Fruit fly (Drosophila melanogaster) whole organism, prepupa: ENCODE results near the gene Osi24.

Experiments
- Blimp-1 ChIP-seq: fragments of 200-800 bp; sonication (Bioruptor generic); optimal IDR thresholded peaks from 3 replicates; lab custom pipeline; 2017; ENCODE audit warnings: missing biosample characterization, missing genetic modification characterization, mild to moderate bottlenecking, moderate library complexity, missing genetic modification reagents
- CG10631 ChIP-seq: fragments of 200-800 bp; sonication (Bioruptor generic); optimal IDR thresholded peaks from 2 replicates; lab custom pipeline; 2016; ENCODE audit warnings: missing biosample characterization, missing genetic modification characterization
- CG11902 ChIP-seq: fragments of 200-800 bp; sonication (Bioruptor generic); optimal IDR thresholded peaks from 3 replicates; lab custom pipeline; 2016; ENCODE audit warnings: missing biosample characterization, missing genetic modification characterization
- CG15336 ChIP-seq: fragments of 200-800 bp; sonication (Bioruptor generic); IDR thresholded peaks from 2 replicates; pipeline ENCODE4 v1.3.6; 2022; ENCODE audit warnings: missing biosample characterization, missing genetic modification characterization
- CG3032 ChIP-seq: fragments of 200-800 bp; optimal IDR thresholded peaks from 2 replicates; lab custom pipeline; 2019; ENCODE audit warnings: missing biosample characterization, mild to moderate bottlenecking, missing genetic modification characterization, moderate library complexity
- CG32006 ChIP-seq: fragments of 200-800 bp; sonication (Bioruptor generic); optimal IDR thresholded peaks from 3 replicates; lab custom pipeline; 2017; ENCODE audit warnings: missing biosample characterization, mild to moderate bottlenecking, missing genetic modification characterization
- CG34406 ChIP-seq: fragments of 200-800 bp; sonication (Bioruptor generic); optimal IDR thresholded peaks from 3 replicates; lab custom pipeline; 2016; ENCODE audit warnings: missing biosample characterization, missing genetic modification characterization
- CG3919 ChIP-seq: fragments of 200-800 bp; sonication (Bioruptor generic); optimal IDR thresholded peaks from 3 replicates; lab custom pipeline; 2016; ENCODE audit warnings: missing biosample characterization, missing genetic modification characterization
- CG4318 ChIP-seq: fragments of 200-800 bp; sonication (Bioruptor generic); optimal IDR thresholded peaks from 3 replicates; lab custom pipeline; 2017; ENCODE audit warnings: missing biosample characterization, mild to moderate bottlenecking, missing genetic modification characterization
- CG6163 ChIP-seq: fragments of 200-800 bp; sonication (Bioruptor generic); IDR thresholded peaks from 3 replicates; pipeline ENCODE4 v1.3.6; 2022; ENCODE audit warnings: missing biosample characterization, missing genetic modification characterization
- CG6276 ChIP-seq: fragments of 200-800 bp; sonication (Bioruptor generic); optimal IDR thresholded peaks from 2 replicates; lab custom pipeline; 2017; ENCODE audit warnings: missing biosample characterization, mild to moderate bottlenecking, missing genetic modification characterization
- CG7368 ChIP-seq: fragments of 200-800 bp; sonication (Bioruptor generic); optimal IDR thresholded peaks from 3 replicates; lab custom pipeline; 2016; ENCODE audit warnings: missing biosample characterization, missing genetic modification characterization
- CG8119 ChIP-seq: fragments of 200-800 bp; sonication (Bioruptor generic); IDR thresholded peaks from 3 replicates; pipeline ENCODE4 v1.3.6; 2022; ENCODE audit warnings: missing biosample characterization, missing genetic modification characterization
- CG8319 ChIP-seq: fragments of 200-800 bp; sonication (Bioruptor generic); optimal IDR thresholded peaks from 3 replicates; lab custom pipeline; 2016; ENCODE audit warnings: missing biosample characterization, missing genetic modification characterization
- CG9139 ChIP-seq: fragments of 200-800 bp; sonication (Bioruptor generic); optimal IDR thresholded peaks from 3 replicates; lab custom pipeline; 2017; ENCODE audit warnings: missing biosample characterization, mild to moderate bottlenecking, missing genetic modification characterization
- Eip78C ChIP-seq: fragments of 200-800 bp; sonication (Bioruptor generic); peaks from one replicate; lab custom pipeline; 2016; ENCODE audit warnings: missing biosample characterization, missing genetic modification characterization
- Ets21C ChIP-seq: fragments of 200-800 bp; sonication (Bioruptor generic); optimal IDR thresholded peaks from 3 replicates; lab custom pipeline; 2016; ENCODE audit warnings: missing biosample characterization, missing genetic modification characterization
- Hr39 ChIP-seq: fragments of 200-800 bp; sonication (Bioruptor generic); optimal IDR thresholded peaks from 2 replicates; lab custom pipeline; 2016; ENCODE audit warnings: missing biosample characterization, missing genetic modification characterization
- Met ChIP-seq: fragments of 200-800 bp; sonication (Bioruptor generic); optimal IDR thresholded peaks from 3 replicates; lab custom pipeline; 2016; ENCODE audit warnings: missing biosample characterization, missing genetic modification characterization
- OdsH ChIP-seq: fragments of 200-800 bp; sonication (Bioruptor generic); optimal IDR thresholded peaks from 3 replicates; lab custom pipeline; 2016; ENCODE audit warnings: missing biosample characterization, missing genetic modification characterization
- Smox ChIP-seq: fragments of 200-800 bp; sonication (Bioruptor generic); optimal IDR thresholded peaks from 3 replicates; lab custom pipeline; 2016; ENCODE audit warnings: missing biosample characterization, missing genetic modification characterization
- Sox102F ChIP-seq: fragments of 200-800 bp; sonication (Bioruptor generic); optimal IDR thresholded peaks from 2 replicates; lab custom pipeline; 2016; ENCODE audit warnings: missing biosample characterization, mild to moderate bottlenecking, missing genetic modification characterization
- Sox14 ChIP-seq: fragments of 200-800 bp; sonication (Bioruptor generic); optimal IDR thresholded peaks from 3 replicates; lab custom pipeline; 2016; ENCODE audit warnings: missing biosample characterization, missing genetic modification characterization
- acj6 ChIP-seq: fragments of 200-800 bp; sonication (Bioruptor generic); optimal IDR thresholded peaks from 3 replicates; lab custom pipeline; 2016; ENCODE audit warnings: missing biosample characterization, missing genetic modification characterization
- cyc ChIP-seq: fragments of 200-800 bp; sonication (Bioruptor generic); optimal IDR thresholded peaks from 3 replicates; lab custom pipeline; 2016; ENCODE audit warnings: missing biosample characterization, missing genetic modification characterization
- dac ChIP-seq: fragments of 200-800 bp; sonication (Bioruptor generic); optimal IDR thresholded peaks from 2 replicates; lab custom pipeline; 2017; ENCODE audit warnings: missing biosample characterization, mild to moderate bottlenecking, missing genetic modification characterization
- dsx ChIP-seq: fragments of 200-800 bp; optimal IDR thresholded peaks from 3 replicates; lab custom pipeline; 2019; ENCODE audit warnings: missing biosample characterization, mild to moderate bottlenecking, missing genetic modification characterization, moderate library complexity; ENCODE audit not compliant: poor library complexity, severe bottlenecking
- eg ChIP-seq: fragments of 200-800 bp; sonication (Bioruptor generic); IDR thresholded peaks from 3 replicates; pipeline ENCODE4 v1.3.6; 2022; ENCODE audit warnings: missing biosample characterization, missing genetic modification characterization
- esn ChIP-seq: fragments of 200-800 bp; sonication (Bioruptor generic); optimal IDR thresholded peaks from 2 replicates; lab custom pipeline; 2016; ENCODE audit warnings: missing biosample characterization, mild to moderate bottlenecking, missing genetic modification characterization, moderate library complexity
- fd85E ChIP-seq: fragments of 200-800 bp; sonication (Bioruptor generic); optimal IDR thresholded peaks from 3 replicates; lab custom pipeline; 2016; ENCODE audit warnings: missing biosample characterization, missing genetic modification characterization
- fkh ChIP-seq: fragments of 200-800 bp; sonication (Bioruptor generic); optimal IDR thresholded peaks from 3 replicates; lab custom pipeline; 2017; ENCODE audit warnings: missing biosample characterization, mild to moderate bottlenecking, missing genetic modification characterization, moderate library complexity
- lz ChIP-seq: fragments of 200-800 bp; sonication (Bioruptor generic); optimal IDR thresholded peaks from 3 replicates; lab custom pipeline; 2016; ENCODE audit warnings: missing biosample characterization, missing genetic modification characterization
- net ChIP-seq: fragments of 200-800 bp; sonication (Bioruptor generic); optimal IDR thresholded peaks from 3 replicates; lab custom pipeline; 2016; ENCODE audit warnings: missing biosample characterization, missing genetic modification characterization
- pdm3 ChIP-seq: fragments of 200-800 bp; sonication (Bioruptor generic); optimal IDR thresholded peaks from 3 replicates; lab custom pipeline; 2016; ENCODE audit warnings: missing biosample characterization, missing genetic modification characterization
- salr ChIP-seq, 2 experiments: fragments of 200-800 bp; sonication (Bioruptor generic); optimal IDR thresholded peaks; 3 replicates each; lab custom pipeline; 2016 to 2018; ENCODE audit warnings: missing biosample characterization in 2 of 2, missing genetic modification characterization in 2 of 2, mild to moderate bottlenecking in 1 of 2
- spab ChIP-seq: fragments of 200-800 bp; sonication (Bioruptor generic); optimal IDR thresholded peaks from 2 replicates; lab custom pipeline; 2017; ENCODE audit warnings: missing biosample characterization, mild to moderate bottlenecking, missing genetic modification characterization, missing genetic modification reagents
- ss ChIP-seq, 2 experiments: fragments of 200-800 bp; sonication (Bioruptor generic); optimal IDR thresholded peaks; 2 replicates in 1 of 2; 3 replicates in 1 of 2; lab custom pipeline; 2017 to 2018; ENCODE audit warnings: mild to moderate bottlenecking in 2 of 2, missing biosample characterization in 2 of 2, missing genetic modification characterization in 2 of 2, moderate library complexity in 1 of 2
- svp ChIP-seq: fragments of 200-800 bp; sonication (Bioruptor generic); peaks from one replicate; lab custom pipeline; 2016; ENCODE audit warnings: missing biosample characterization, missing genetic modification characterization

Osi24 gene

DNA sequence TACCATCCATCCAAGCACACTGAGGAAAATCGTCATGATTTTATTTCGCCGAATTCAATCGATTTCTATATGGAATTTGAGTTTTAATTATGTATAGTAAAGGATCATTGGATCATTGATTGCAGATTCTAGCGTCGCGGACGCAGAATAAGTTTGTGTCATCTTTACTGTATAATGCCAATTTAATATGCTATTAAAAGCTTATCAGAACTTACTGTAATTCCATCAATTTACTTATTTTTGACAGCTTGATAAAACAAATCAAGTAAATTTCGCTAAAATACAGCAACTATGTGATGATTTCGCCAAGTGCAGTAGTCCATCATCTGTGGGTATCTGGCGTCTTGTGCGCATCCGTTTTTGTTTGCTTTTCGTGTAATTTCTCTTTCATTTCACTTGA, 34.5 kb downstream of the Osi24 start (continued):
- TF ChIP-seq CG4318 (peak; percentile 62), Hr39 (GFP tag; lab: Kevin White, UChicago) (peak; percentile 21), OdsH (GFP tag; lab: Kevin White, UChicago) (peak; percentile 20), svp (GFP tag; lab: Kevin White, UChicago) (peak; percentile 65), esn (peak; percentile 26), Smox (GFP tag; lab: Kevin White, UChicago) (no peak), CG8119 (GFP tag; lab: Robert Waterston, UW) (peak; percentile 57; the same call in 1 of the 3 replicates), Ets21C (GFP tag; lab: Kevin White, UChicago) (no peak), CG32006 (GFP tag; lab: Kevin White, UChicago) (peak; percentile 87), net (GFP tag; lab: Kevin White, UChicago) (no peak), CG8319 (GFP tag; lab: Kevin White, UChicago) (no peak), CG34406 (GFP tag; lab: Kevin White, UChicago) (peak; percentile 66), Sox102F (peak; percentile 17), Eip78C (peak; percentile 89), Blimp-1 (GFP tag; lab: Kevin White, UChicago) (no peak), ss (GFP tag; optimal IDR thresholded peaks at IDR 0.05; lab: Kevin White, UChicago) (no peak), Met (GFP tag; lab: Kevin White, UChicago) (no peak), CG3032 (tag; lab: Kevin White, UChicago) (no peak), CG6276 (GFP tag; lab: Kevin White, UChicago) (no peak), CG7368 (no peak), dac (GFP tag; lab: Kevin White, UChicago) (peak; percentile 29), dsx (GFP tag; lab: Kevin White, UChicago) (no peak), acj6 (GFP tag; lab: Kevin White, UChicago) (peak; percentile 7), CG3919 (GFP tag; lab: Kevin White, UChicago) (peak; percentile 30), spab (no peak), lz (no peak), CG15336 (GFP tag; lab: Robert Waterston, UW) (peak; percentile 29; the same call in 1 of the 2 replicates)

dm6 chr3R:6234189-6234758, 35.7 kb downstream of the Osi24 start, which contains the start of gene Osi6:
Osi6 (plus strand) TSS chr3R:6234708.
- no peak for TF ChIP-seq pdm3
- peak; percentile 38 for TF ChIP-seq Eip78C
- TF ChIP-seq Smox (GFP tag; lab: Kevin White, UChicago), result no peak

DNA sequence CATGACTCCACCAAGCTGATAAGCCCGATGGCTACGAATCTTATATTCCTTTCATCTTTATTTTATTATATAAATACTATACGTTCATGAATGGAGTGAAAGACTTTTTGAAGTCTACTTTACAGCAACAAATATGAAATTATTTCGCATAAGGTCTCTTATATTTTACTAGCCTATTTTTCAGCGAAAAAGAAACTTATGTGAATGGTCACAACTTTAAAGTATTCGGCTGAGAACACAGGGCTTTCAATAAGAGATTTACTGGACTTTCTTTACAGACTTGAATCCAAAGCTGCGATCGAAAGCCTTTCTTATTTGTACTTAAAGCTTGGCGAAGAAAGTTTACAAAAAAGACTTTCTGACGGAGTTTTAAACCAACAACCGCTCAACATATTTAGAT, 40.4 kb downstream of the Osi24 start:
- no peak for TF ChIP-seq cyc (GFP tag; lab: Kevin White, UChicago)
- no peak for TF ChIP-seq CG9139 (GFP tag; lab: Kevin White, UChicago)
- no peak for TF ChIP-seq CG4318
- no peak for TF ChIP-seq CG6276 (GFP tag; lab: Kevin White, UChicago)
- TF ChIP-seq CG32006 (GFP tag; lab: Kevin White, UChicago), result no peak
- no peak for TF ChIP-seq CG11902 (GFP tag; lab: Kevin White, UChicago)
- TF ChIP-seq eg (GFP tag; lab: Robert Waterston, UW), result no peak
- TF ChIP-seq salr (GFP tag; optimal IDR thresholded peaks at IDR 0.05; lab: Kevin White, UChicago), result no peak
- no peak for TF ChIP-seq fkh (GFP tag; lab: Kevin White, UChicago)
- no peak for TF ChIP-seq Sox14 (GFP tag; lab: Kevin White, UChicago)
- TF ChIP-seq net (GFP tag; lab: Kevin White, UChicago), result no peak
- no peak for TF ChIP-seq pdm3
- TF ChIP-seq esn, result no peak
- TF ChIP-seq CG34406 (GFP tag; lab: Kevin White, UChicago), result no peak
- no peak for TF ChIP-seq acj6 (GFP tag; lab: Kevin White, UChicago)
- no peak for TF ChIP-seq CG6163 (GFP tag; lab: Robert Waterston, UW)
- no peak for TF ChIP-seq CG10631 (GFP tag; lab: Kevin White, UChicago)
- no peak for TF ChIP-seq CG8119 (GFP tag; lab: Robert Waterston, UW)
- no peak for TF ChIP-seq fd85E
- TF ChIP-seq Smox (GFP tag; lab: Kevin White, UChicago), result no peak
